Worm (Caenorhabditis elegans): Measurements from ENCODE around the gene cyp-32A1.
A peak's percentile ranks its signal among the peaks of the same experiment; 100 is the strongest.

Gene cyp-32A1

ce11 chrV:7820270-7820669, 38.7 kb downstream of the cyp-32A1 start, which contains the start of gene lbp-4 (continued):
- peak; percentile 39 for TF ChIP-seq elt-2 (tag; optimal IDR thresholded peaks at IDR 0.05)
- no peak for TF ChIP-seq tbx-2 (tag; optimal IDR thresholded peaks at IDR 0.05)
- TF ChIP-seq nhr-76 (tag; optimal IDR thresholded peaks at IDR 0.05), result no peak
- TF ChIP-seq aly-2 (tag; optimal IDR thresholded peaks at IDR 0.05), result no peak
- TF ChIP-seq lin-39 (tag; optimal IDR thresholded peaks at IDR 0.05), result no peak
- no peak for TF ChIP-seq egl-27 (tag; optimal IDR thresholded peaks at IDR 0.05)
- TF ChIP-seq eor-1 (tag; optimal IDR thresholded peaks at IDR 0.05), result no peak
- no peak for TF ChIP-seq elt-3 (tag; optimal IDR thresholded peaks at IDR 0.05)
- TF ChIP-seq nhr-11 (tag; optimal IDR thresholded peaks at IDR 0.05), result no peak
- no peak for TF ChIP-seq unc-39 (tag; optimal IDR thresholded peaks at IDR 0.05)
- no peak for TF ChIP-seq nhr-12 (tag; optimal IDR thresholded peaks at IDR 0.05)
- TF ChIP-seq mdl-1 (tag; optimal IDR thresholded peaks at IDR 0.05), result no peak
- peak; percentile 37 for TF ChIP-seq pqm-1 (tag; optimal IDR thresholded peaks at IDR 0.05)
- TF ChIP-seq lin-15B (tag; optimal IDR thresholded peaks at IDR 0.05), result peak; percentile 51
- TF ChIP-seq ztf-11 (tag; optimal IDR thresholded peaks at IDR 0.05), result no peak
- no peak for TF ChIP-seq fkh-10 (GFP tag; optimal IDR thresholded peaks at IDR 0.05)
- peak; percentile 73 for TF ChIP-seq pha-4 (tag; optimal IDR thresholded peaks at IDR 0.05)
- TF ChIP-seq fkh-2 (tag; optimal IDR thresholded peaks at IDR 0.05), result no peak
- TF ChIP-seq daf-12 (tag; optimal IDR thresholded peaks at IDR 0.05), result no peak
- no peak for TF ChIP-seq R02D3.7 (tag; optimal IDR thresholded peaks at IDR 0.05)
- no peak for TF ChIP-seq nhr-77 (tag; optimal IDR thresholded peaks at IDR 0.05)

ce11 chrV:7822655-7823054, 41.0 kb downstream of the cyp-32A1 start:
- TF ChIP-seq pqm-1 (tag; optimal IDR thresholded peaks at IDR 0.05), result no peak
- TF ChIP-seq lin-39 (tag; optimal IDR thresholded peaks at IDR 0.05), result peak; percentile 22
- TF ChIP-seq ceh-9 (tag; optimal IDR thresholded peaks at IDR 0.05), result no peak
- no peak for TF ChIP-seq nhr-12 (tag; optimal IDR thresholded peaks at IDR 0.05)
- TF ChIP-seq unc-62 (GFP tag; optimal IDR thresholded peaks at IDR 0.05), result peak; percentile 71
- peak; percentile 9 for TF ChIP-seq nfya-1 (tag; optimal IDR thresholded peaks at IDR 0.05; ENCODE audit: insufficient read depth)
- no peak for TF ChIP-seq skn-1 (tag; optimal IDR thresholded peaks at IDR 0.05)

- no peak for TF ChIP-seq ceh-28 (tag; optimal IDR thresholded peaks at IDR 0.05)
- TF ChIP-seq tbx-2 (tag; optimal IDR thresholded peaks at IDR 0.05), result no peak
- no peak for TF ChIP-seq nhr-77 (tag; optimal IDR thresholded peaks at IDR 0.05)
- TF ChIP-seq ceh-9 (tag; optimal IDR thresholded peaks at IDR 0.05), result no peak
- no peak for TF ChIP-seq skn-1 (tag; optimal IDR thresholded peaks at IDR 0.05)
- no peak for TF ChIP-seq zag-1 (tag; optimal IDR thresholded peaks at IDR 0.05)
- no peak for TF ChIP-seq nhr-237 (tag; optimal IDR thresholded peaks at IDR 0.05)
- TF ChIP-seq nhr-28 (tag; optimal IDR thresholded peaks at IDR 0.05), result no peak
- TF ChIP-seq egl-5 (tag; optimal IDR thresholded peaks at IDR 0.05), result no peak
- TF ChIP-seq fkh-10 (GFP tag; optimal IDR thresholded peaks at IDR 0.05), result no peak
- TF ChIP-seq daf-12 (tag; optimal IDR thresholded peaks at IDR 0.05), result no peak
- no peak for TF ChIP-seq hmg-11 (tag; optimal IDR thresholded peaks at IDR 0.05)
- no peak for TF ChIP-seq nhr-76 (tag; optimal IDR thresholded peaks at IDR 0.05)
- TF ChIP-seq R02D3.7 (tag; optimal IDR thresholded peaks at IDR 0.05), result no peak
- no peak for TF ChIP-seq nhr-43 (tag; optimal IDR thresholded peaks at IDR 0.05; ENCODE audit: poor library complexity, severe bottlenecking)
These were observed 42.5 kb downstream of the cyp-32A1 start for ce11 chrV:7824138-7824537.

- TF ChIP-seq ceh-28 (tag; optimal IDR thresholded peaks at IDR 0.05) (no peak), mdl-1 (tag; optimal IDR thresholded peaks at IDR 0.05) (no peak), ceh-82 (tag; optimal IDR thresholded peaks at IDR 0.05) (no peak), ZK546.5 (tag; optimal IDR thresholded peaks at IDR 0.05) (no peak), pha-4 (tag; optimal IDR thresholded peaks at IDR 0.05) (no peak), zag-1 (tag; optimal IDR thresholded peaks at IDR 0.05) (no peak), unc-62 (GFP tag; optimal IDR thresholded peaks at IDR 0.05) (no peak), R02D3.7 (tag; optimal IDR thresholded peaks at IDR 0.05) (no peak), mml-1 (tag; optimal IDR thresholded peaks at IDR 0.05) (no peak), aly-2 (tag; optimal IDR thresholded peaks at IDR 0.05) (no peak), egl-27 (tag; optimal IDR thresholded peaks at IDR 0.05) (no peak), nfya-1 (tag; optimal IDR thresholded peaks at IDR 0.05; ENCODE audit: insufficient read depth) (no peak), nhr-67 (tag; optimal IDR thresholded peaks at IDR 0.05) (no peak)
These were observed 44.2 kb downstream of the cyp-32A1 start for ce11 chrV:7825836-7826235.
